Comparison of ENCODE assay signal across 4 worm cellular contexts in the genomic region with DNA sequence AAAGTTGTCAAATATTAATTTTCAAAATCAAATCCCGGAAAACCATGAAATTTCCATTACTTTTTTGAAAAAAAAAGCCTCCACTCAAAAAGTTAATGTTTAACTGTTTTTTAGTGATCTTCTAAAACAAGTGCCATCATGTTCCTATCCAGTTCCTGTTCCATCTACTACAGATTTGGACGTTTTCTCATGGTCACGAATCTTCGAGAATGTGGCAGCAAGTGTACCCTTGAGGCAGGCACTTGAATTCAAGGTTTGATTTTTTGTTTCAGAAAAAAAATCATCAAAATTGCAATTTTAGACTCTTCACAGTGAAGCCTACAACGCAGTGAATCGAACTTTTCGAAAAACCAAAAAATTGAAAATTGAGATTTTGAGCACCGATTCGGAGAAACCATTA.
TF ChIP-seq lines count a peak whose summit lies in the region.

No protein-coding gene starts in this region.

TF ChIP-seq in whole organism, L1 larva, 84 proteins besides CTCF, POLR2A, EP300 and RAD21:
- TF ChIP-seq mef-2 (tag; optimal IDR thresholded peaks at IDR 0.05; lab: Kevin White, UChicago) (no peak), ama-1 (optimal IDR thresholded peaks at IDR 0.05; lab: Kevin White, UChicago) (peak; percentile 11)

TF ChIP-seq in whole organism, L3 larva, 47 proteins besides CTCF, POLR2A, EP300 and RAD21:
- no peak for TF ChIP-seq elt-2 (tag; optimal IDR thresholded peaks at IDR 0.05; lab: Kevin White, UChicago)
- peak; percentile 72 for TF ChIP-seq ama-1 (optimal IDR thresholded peaks at IDR 0.05; lab: Kevin White, UChicago)

TF ChIP-seq in whole organism, L4 larva, 104 proteins besides CTCF, POLR2A, EP300 and RAD21:
- peak; percentile 81 for TF ChIP-seq aha-1 (tag; lab: Kevin White, UChicago)
- TF ChIP-seq daf-16 (GFP tag; optimal IDR thresholded peaks at IDR 0.05; lab: Kevin White, UChicago), result no peak
- peak; percentile 7 for TF ChIP-seq daf-16 (tag; optimal IDR thresholded peaks at IDR 0.05; lab: Kevin White, UChicago)
- TF ChIP-seq ama-1 (optimal IDR thresholded peaks at IDR 0.05; lab: Kevin White, UChicago), result peak; percentile 16
- no peak for TF ChIP-seq jun-1 (tag; optimal IDR thresholded peaks at IDR 0.05; lab: Kevin White, UChicago)
- no peak for TF ChIP-seq spr-3 (GFP tag; optimal IDR thresholded peaks at IDR 0.05; lab: Kevin White, UChicago)
- no peak for TF ChIP-seq unc-62 (GFP tag; optimal IDR thresholded peaks at IDR 0.05 in 1 of 2; lab: Kevin White, UChicago)
- no peak for TF ChIP-seq unc-62 (tag; optimal IDR thresholded peaks at IDR 0.05; lab: Kevin White, UChicago)
- no peak for TF ChIP-seq gei-8 (GFP tag; optimal IDR thresholded peaks at IDR 0.05; lab: Kevin White, UChicago)
- no peak for TF ChIP-seq lir-3 (tag; optimal IDR thresholded peaks at IDR 0.05; lab: Kevin White, UChicago)
- TF ChIP-seq nhr-77 (tag; optimal IDR thresholded peaks at IDR 0.05; lab: Kevin White, UChicago), result no peak
- no peak for TF ChIP-seq ceh-20 (GFP tag; IDR thresholded peaks at IDR 0.05; lab: Robert Waterston, UW)

TF ChIP-seq in whole organism, young adult, 124 proteins besides CTCF, POLR2A, EP300 and RAD21:
- TF ChIP-seq ceh-27 (GFP tag; optimal IDR thresholded peaks at IDR 0.05; lab: Kevin White, UChicago) (peak; percentile 2), ama-1 (optimal IDR thresholded peaks at IDR 0.05; lab: Kevin White, UChicago) (peak; percentile 17), ama-1 (GFP tag; optimal IDR thresholded peaks at IDR 0.05; lab: Kevin White, UChicago) (no peak), attf-6 (GFP tag; IDR thresholded peaks at IDR 0.05; lab: Robert Waterston, UW) (no peak), chd-7 (tag; optimal IDR thresholded peaks at IDR 0.05; lab: Kevin White, UChicago) (no peak), fkh-3 (tag; optimal IDR thresholded peaks at IDR 0.05; lab: Kevin White, UChicago) (no peak)
